Worm (Caenorhabditis elegans) whole organism, late embryonic: ENCODE data around the gene miz-1.

Experiments used
- F13H6.1 ChIP-seq: sonication (generic microtip); optimal IDR thresholded peaks from 2 replicates; lab custom pipeline; 2016; ENCODE audit warnings: missing genetic modification characterization, missing compliant biosample characterization
- T23F11.4 ChIP-seq: fragments of 200-800 bp; sonication (Bioruptor generic); optimal IDR thresholded peaks from 2 replicates; lab custom pipeline; 2018; ENCODE audit warnings: mild to moderate bottlenecking, missing genetic modification characterization, missing compliant biosample characterization
- hlh-30 ChIP-seq: sonication (generic microtip); optimal IDR thresholded peaks from 2 replicates; lab custom pipeline; 2017; ENCODE audit warnings: antibody characterized with exemption, missing genetic modification characterization, missing compliant biosample characterization; ENCODE audit not compliant: insufficient read depth
- pros-1 ChIP-seq: fragments of 150-350 bp; optimal IDR thresholded peaks from 2 replicates; lab custom pipeline; 2014; ENCODE audit warnings: missing biosample characterization, missing genetic modification reagents, missing genetic modification characterization

DNA sequence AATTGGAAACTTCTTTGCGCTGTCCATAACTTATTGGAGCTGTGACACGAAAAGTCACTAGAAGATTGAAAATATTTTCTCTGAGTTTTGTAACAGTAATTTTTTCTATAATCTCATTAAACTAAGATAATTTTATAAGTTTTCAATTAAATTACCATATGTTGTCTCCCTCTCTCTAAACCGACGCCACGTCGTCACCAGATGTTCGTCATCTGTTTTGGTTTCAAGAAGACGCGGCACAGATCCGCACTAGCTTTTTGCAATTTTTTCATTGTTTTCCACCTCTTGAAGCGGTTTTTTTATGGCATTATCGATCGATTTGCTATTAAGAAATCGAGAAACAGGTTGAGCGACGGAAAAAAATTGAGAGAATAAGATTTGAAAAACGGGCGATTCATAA, 8.2 kb upstream of the miz-1 start:
- TF ChIP-seq F13H6.1 (no peak), pros-1 (no peak), T23F11.4 (GFP tag; lab: Kevin White, UChicago) (no peak), hlh-30 (tag; lab: Kevin White, UChicago) (no peak)
